Worm (Caenorhabditis elegans): ENCODE measurements around the gene Y45F10D.15.

The Y45F10D.15 gene

ce11 chrIV:13783237-13784012 is 37.3 kb downstream of the Y45F10D.15 start, which contains the start of gene iscu-1 (continued):
- TF ChIP-seq cebp-1 (GFP tag; IDR thresholded peaks at IDR 0.05) (no peak), cebp-1 (tag; optimal IDR thresholded peaks at IDR 0.05) (peak; percentile 38), ztf-18 (tag; optimal IDR thresholded peaks at IDR 0.05) (peak; percentile 43), lin-26 (GFP tag; IDR thresholded peaks at IDR 0.05) (no peak), lin-35 (GFP tag; optimal IDR thresholded peaks at IDR 0.05) (no peak), snpc-4 (GFP tag; optimal IDR thresholded peaks at IDR 0.05) (peak; percentile 76), snpc-4 (tag; optimal IDR thresholded peaks at IDR 0.05) (peak in 3 of 4 experiments; percentile 86 to 91 (median 89)), Y53G8AR.9 (GFP tag; conservative IDR thresholded peaks at IDR 0.05) (no peak), lsl-1 (GFP tag; optimal IDR thresholded peaks at IDR 0.05) (peak; percentile 91), F33H1.4 (GFP tag; IDR thresholded peaks at IDR 0.05) (peak; percentile 93), xnd-1 (tag; optimal IDR thresholded peaks at IDR 0.05) (peak; percentile 81), somi-1 (GFP tag; optimal IDR thresholded peaks at IDR 0.05) (no peak), tlf-1 (GFP tag; optimal IDR thresholded peaks at IDR 0.05) (no peak), K12H6.12 (tag; optimal IDR thresholded peaks at IDR 0.05) (no peak), madf-8 (GFP tag; conservative IDR thresholded peaks at IDR 0.05) (peak; percentile 73), tbx-9 (tag; optimal IDR thresholded peaks at IDR 0.05; ENCODE audit: borderline replicate concordance) (no peak), dpl-1 (GFP tag; optimal IDR thresholded peaks at IDR 0.05) (peak; percentile 7), let-526 (GFP tag; IDR thresholded peaks at IDR 0.05) (no peak), ceh-58 (GFP tag; IDR thresholded peaks at IDR 0.05) (no peak), nhr-80 (tag; optimal IDR thresholded peaks at IDR 0.05) (peak; percentile 47), Y95B8A.8 (GFP tag; IDR thresholded peaks at IDR 0.05) (0 out of 2 replicates have a peak, but pooled peaks have one; percentile 28), F57C9.4 (tag; optimal IDR thresholded peaks at IDR 0.05) (no peak), attf-6 (GFP tag; IDR thresholded peaks at IDR 0.05) (peak; percentile 91), attf-5 (GFP tag; optimal IDR thresholded peaks at IDR 0.05) (peak; percentile 47), ceh-27 (GFP tag; optimal IDR thresholded peaks at IDR 0.05) (peak; percentile 38), nfyb-1 (GFP tag; IDR thresholded peaks at IDR 0.05) (no peak), T07F8.4 (tag; optimal IDR thresholded peaks at IDR 0.05) (no peak), snpc-3.4 (tag; optimal IDR thresholded peaks at IDR 0.05) (peak; percentile 58), sdz-38 (tag; optimal IDR thresholded peaks at IDR 0.05) (no peak), die-1 (tag; optimal IDR thresholded peaks at IDR 0.05) (no peak), F52B5.7 (tag; optimal IDR thresholded peaks at IDR 0.05) (no peak), B0336.3 (GFP tag; IDR thresholded peaks at IDR 0.05) (no peak), mel-28 (tag; optimal IDR thresholded peaks at IDR 0.05; ENCODE audit: borderline replicate concordance) (no peak), gei-17 (GFP tag; optimal IDR thresholded peaks at IDR 0.05) (no peak), fkh-3 (tag; optimal IDR thresholded peaks at IDR 0.05) (no peak), efl-1 (GFP tag; optimal IDR thresholded peaks at IDR 0.05) (no peak), snpc-1.1 (tag; optimal IDR thresholded peaks at IDR 0.05; ENCODE audit: insufficient read depth) (no peak)

- TF ChIP-seq nfyb-1 (GFP tag; IDR thresholded peaks at IDR 0.05) = no peak
- no peak for TF ChIP-seq F23B12.7 (tag; optimal IDR thresholded peaks at IDR 0.05; ENCODE audit: insufficient read depth)
- no peak for TF ChIP-seq gei-17 (GFP tag; optimal IDR thresholded peaks at IDR 0.05)
- TF ChIP-seq mel-28 (tag; optimal IDR thresholded peaks at IDR 0.05; ENCODE audit: borderline replicate concordance) = no peak
- TF ChIP-seq let-526 (GFP tag; IDR thresholded peaks at IDR 0.05) = no peak
- no peak for TF ChIP-seq mcd-1 (GFP tag; IDR thresholded peaks at IDR 0.05)
- no peak for TF ChIP-seq F39B2.1 (GFP tag; IDR thresholded peaks at IDR 0.05)
- no peak for TF ChIP-seq D2030.7 (GFP tag; IDR thresholded peaks at IDR 0.05)
- TF ChIP-seq cebp-2 (GFP tag; IDR thresholded peaks at IDR 0.05) = no peak
- TF ChIP-seq ccch-3 (GFP tag; optimal IDR thresholded peaks at IDR 0.05) = no peak
- no peak for TF ChIP-seq F55B11.4 (tag; optimal IDR thresholded peaks at IDR 0.05; ENCODE audit: borderline replicate concordance, insufficient read depth)
- no peak for TF ChIP-seq lir-1 (GFP tag; conservative IDR thresholded peaks at IDR 0.05)
- TF ChIP-seq ztf-18 (tag; optimal IDR thresholded peaks at IDR 0.05) = peak; percentile 20
- no peak for TF ChIP-seq ceh-100 (GFP tag; IDR thresholded peaks at IDR 0.05)
- 0 out of 2 replicates have a peak, but pooled peaks have one; percentile 6 for TF ChIP-seq F33H1.4 (GFP tag; IDR thresholded peaks at IDR 0.05)
- no peak for TF ChIP-seq snpc-4 (GFP tag; optimal IDR thresholded peaks at IDR 0.05)
- TF ChIP-seq snpc-4 (tag; optimal IDR thresholded peaks at IDR 0.05) = peak in 1 of 4 experiments; percentile 73
- TF ChIP-seq him-1 (tag; optimal IDR thresholded peaks at IDR 0.05) = peak; percentile 22
- peak; percentile 74; the same call in 1 of the 2 replicates for TF ChIP-seq attf-6 (GFP tag; IDR thresholded peaks at IDR 0.05)
Observed at ce11 chrIV:13782319-13782718, 38.4 kb downstream of the Y45F10D.15 start.
